Worm (Caenorhabditis elegans) whole organism, L4 larva: Measurements from ENCODE around the gene egas-1.
A peak's percentile ranks its signal among the peaks of the same experiment; 100 is the strongest.

Experiments used
- D1046.2 ChIP-seq: fragments of 200-800 bp; sonication (Bioruptor generic); IDR thresholded peaks from 2 replicates; pipeline ENCODE4 v1.3.6; 2022; ENCODE audit warnings: missing genetic modification characterization, missing compliant biosample characterization
- F44E2.7 ChIP-seq: fragments of 200-800 bp; sonication (Bioruptor generic); IDR thresholded peaks from 2 replicates; pipeline ENCODE4 v2.1.2; 2022; ENCODE audit warnings: missing genetic modification characterization, missing compliant biosample characterization
- F49E8.2 ChIP-seq: sonication (generic microtip); optimal IDR thresholded peaks from 2 replicates; lab custom pipeline; 2016; ENCODE audit warnings: missing compliant biosample characterization, mild to moderate bottlenecking, missing genetic modification characterization, borderline replicate concordance
- R02D3.7 ChIP-seq: fragments of 150-350 bp; sonication (generic microtip); optimal IDR thresholded peaks from 3 replicates; lab custom pipeline; 2014; ENCODE audit warnings: missing biosample characterization, missing genetic modification characterization
- T20F7.1 ChIP-seq: fragments of 200-800 bp; sonication (Bioruptor generic); optimal IDR thresholded peaks from 2 replicates; lab custom pipeline; 2018; ENCODE audit warnings: mild to moderate bottlenecking, missing genetic modification characterization, missing compliant biosample characterization
- T26A8.4 ChIP-seq: fragments of 200-800 bp; sonication (Bioruptor generic); IDR thresholded peaks from 2 replicates; pipeline ENCODE4 v1.3.6; 2022; ENCODE audit warnings: missing genetic modification characterization, missing compliant biosample characterization
- Y105C5A.15 ChIP-seq: fragments of 200-800 bp; sonication (Bioruptor generic); IDR thresholded peaks from 2 replicates; pipeline ENCODE4 v1.3.6; 2022; ENCODE audit warnings: missing genetic modification characterization, missing compliant biosample characterization
- Y48G9A.11 ChIP-seq: fragments of 200-800 bp; sonication (Bioruptor generic); IDR thresholded peaks from 2 replicates; pipeline ENCODE4 v1.3.6; 2022; ENCODE audit warnings: missing genetic modification reagents, missing genetic modification characterization, missing compliant biosample characterization
- Y5F2A.4 ChIP-seq: fragments of 200-800 bp; sonication (Bioruptor generic); optimal IDR thresholded peaks from 2 replicates; lab custom pipeline; 2018; ENCODE audit warnings: mild to moderate bottlenecking, missing genetic modification characterization, missing compliant biosample characterization
- Y75B8A.6 ChIP-seq: fragments of 200-800 bp; sonication (Bioruptor generic); IDR thresholded peaks from 2 replicates; pipeline ENCODE4 v1.3.6; 2022; ENCODE audit warnings: missing genetic modification reagents, missing genetic modification characterization, missing compliant biosample characterization
- ZK337.2 ChIP-seq: fragments of 200-800 bp; sonication (Bioruptor generic); IDR thresholded peaks from 2 replicates; pipeline ENCODE4 v1.3.6; 2022; ENCODE audit warnings: missing genetic modification reagents, missing genetic modification characterization, missing compliant biosample characterization
- aha-1 ChIP-seq: fragments of 150-350 bp; peaks from one replicate; lab custom pipeline; 2014; ENCODE audit warnings: missing biosample characterization, missing genetic modification characterization
- arid-1 ChIP-seq: fragments of 200-800 bp; sonication (Bioruptor generic); conservative IDR thresholded peaks from 2 replicates; pipeline ENCODE4 v1.3.6; 2022; ENCODE audit warnings: missing genetic modification reagents, missing genetic modification characterization, missing compliant biosample characterization
- ceh-28 ChIP-seq: fragments of 150-350 bp; optimal IDR thresholded peaks from 2 replicates; lab custom pipeline; 2014; ENCODE audit warnings: missing biosample characterization, missing genetic modification reagents, missing genetic modification characterization
- ceh-32 ChIP-seq: sonication (generic microtip); optimal IDR thresholded peaks from 2 replicates; lab custom pipeline; 2016; ENCODE audit warnings: mild to moderate bottlenecking, missing genetic modification characterization, missing compliant biosample characterization; ENCODE audit not compliant: poor library complexity
- ceh-62 ChIP-seq: sonication (generic microtip); optimal IDR thresholded peaks from 2 replicates; lab custom pipeline; 2017; ENCODE audit warnings: missing biosample characterization, missing genetic modification characterization
- cey-2 ChIP-seq: sonication (generic microtip); optimal IDR thresholded peaks from 3 replicates; lab custom pipeline; 2017; ENCODE audit warnings: missing genetic modification characterization, mild to moderate bottlenecking, missing compliant biosample characterization, antibody characterized with exemption, borderline replicate concordance; ENCODE audit not compliant: insufficient read depth
- ctbp-1 ChIP-seq: fragments of 200-800 bp; sonication (Bioruptor generic); IDR thresholded peaks from 2 replicates; pipeline ENCODE4 v1.3.6; 2022; ENCODE audit warnings: missing genetic modification reagents, missing genetic modification characterization, missing compliant biosample characterization
- daf-12 ChIP-seq: fragments of 150-350 bp; optimal IDR thresholded peaks from 2 replicates; lab custom pipeline; 2014; ENCODE audit warnings: missing biosample characterization, missing genetic modification reagents, missing genetic modification characterization
- daf-19 ChIP-seq: fragments of 200-800 bp; sonication (Bioruptor generic); conservative IDR thresholded peaks from 2 replicates; pipeline ENCODE4 v1.3.6; 2022; ENCODE audit warnings: missing genetic modification characterization, missing compliant biosample characterization
- daf-8 ChIP-seq: fragments of 200-800 bp; sonication (Bioruptor generic); IDR thresholded peaks from 2 replicates; pipeline ENCODE4 v1.3.6; 2022; ENCODE audit warnings: missing genetic modification characterization, missing compliant biosample characterization
- dve-1 ChIP-seq: sonication (generic microtip); optimal IDR thresholded peaks from 2 replicates; lab custom pipeline; 2017; ENCODE audit warnings: antibody characterized with exemption, mild to moderate bottlenecking, missing genetic modification characterization, missing compliant biosample characterization; ENCODE audit not compliant: insufficient read depth
- egl-27 ChIP-seq: sonication (generic microtip); optimal IDR thresholded peaks from 3 replicates; lab custom pipeline; 2017; ENCODE audit warnings: missing biosample characterization, missing genetic modification reagents, missing genetic modification characterization
- hif-1 ChIP-seq, 2 experiments: sonication (generic microtip); optimal IDR thresholded peaks; 2 replicates each; lab custom pipeline; 2016 to 2017; ENCODE audit warnings: missing compliant biosample characterization in 2 of 2, missing genetic modification characterization in 2 of 2, missing genetic modification reagents in 2 of 2, missing genotype in 2 of 2, mild to moderate bottlenecking in 1 of 2
- hlh-30 ChIP-seq: sonication (generic microtip); optimal IDR thresholded peaks from 2 replicates; lab custom pipeline; 2017; ENCODE audit warnings: antibody characterized with exemption, mild to moderate bottlenecking, missing genetic modification characterization, missing compliant biosample characterization; ENCODE audit not compliant: insufficient read depth
- hmg-1.1 ChIP-seq: fragments of 200-800 bp; sonication (Bioruptor generic); IDR thresholded peaks from 2 replicates; pipeline ENCODE4 v1.3.6; 2022; ENCODE audit warnings: missing genetic modification reagents, missing genetic modification characterization, missing compliant biosample characterization
- jun-1 ChIP-seq: fragments of 150-350 bp; optimal IDR thresholded peaks from 2 replicates; lab custom pipeline; 2014; ENCODE audit warnings: missing biosample characterization, missing genetic modification reagents, missing genetic modification characterization
- lin-1 ChIP-seq: fragments of 200-800 bp; sonication (Bioruptor generic); IDR thresholded peaks from 2 replicates; pipeline ENCODE4 v1.3.6; 2022; ENCODE audit warnings: missing genetic modification reagents, missing genetic modification characterization, missing compliant biosample characterization
- lin-39 ChIP-seq: fragments of 150-350 bp; optimal IDR thresholded peaks from 2 replicates; lab custom pipeline; 2014; ENCODE audit warnings: missing biosample characterization, missing genetic modification reagents, missing genetic modification characterization
- madf-5 ChIP-seq, 2 experiments: fragments of 200-800 bp; sonication (Bioruptor generic); IDR thresholded peaks; 2 replicates each; pipeline ENCODE4 v1.3.6; 2022; ENCODE audit warnings: missing compliant biosample characterization in 2 of 2, missing genetic modification characterization in 2 of 2
- mdl-1 ChIP-seq, 2 experiments: fragments of 150-350 bp in 1 of 2; sonication (generic microtip) in 1 of 2; optimal IDR thresholded peaks; 2 replicates each; lab custom pipeline; 2014 to 2017; ENCODE audit warnings: missing biosample characterization in 2 of 2, missing genetic modification characterization in 2 of 2
- mdt-29 ChIP-seq: fragments of 200-800 bp; sonication (Bioruptor generic); IDR thresholded peaks from 2 replicates; pipeline ENCODE4 v1.3.6; 2022; ENCODE audit warnings: missing genetic modification reagents, missing genetic modification characterization, missing compliant biosample characterization
- mes-2 ChIP-seq: sonication (generic microtip); optimal IDR thresholded peaks from 2 replicates; lab custom pipeline; 2016; ENCODE audit warnings: missing genotype, mild to moderate bottlenecking, missing genetic modification characterization, missing compliant biosample characterization; ENCODE audit not compliant: poor library complexity, severe bottlenecking
- nhr-102 ChIP-seq: sonication (generic microtip); optimal IDR thresholded peaks from 2 replicates; lab custom pipeline; 2016; ENCODE audit warnings: mild to moderate bottlenecking, missing genetic modification characterization, moderate library complexity, missing compliant biosample characterization
- nhr-25 ChIP-seq: sonication (generic microtip); optimal IDR thresholded peaks from 2 replicates; lab custom pipeline; 2017; ENCODE audit warnings: missing genetic modification characterization, mild to moderate bottlenecking, missing compliant biosample characterization, antibody characterized with exemption, moderate library complexity, borderline replicate concordance; ENCODE audit not compliant: insufficient read depth
- nhr-28 ChIP-seq: fragments of 150-350 bp; optimal IDR thresholded peaks from 2 replicates; lab custom pipeline; 2014; ENCODE audit warnings: missing biosample characterization, missing genetic modification characterization
- nhr-42 ChIP-seq: fragments of 200-800 bp; sonication (Bioruptor generic); IDR thresholded peaks from 2 replicates; pipeline ENCODE4 v1.3.6; 2022; ENCODE audit warnings: missing genetic modification characterization, missing compliant biosample characterization
- nhr-48 ChIP-seq: sonication (generic microtip); optimal IDR thresholded peaks from 2 replicates; lab custom pipeline; 2016; ENCODE audit warnings: mild to moderate bottlenecking, missing genetic modification characterization, missing compliant biosample characterization
- nhr-77 ChIP-seq: fragments of 150-350 bp; optimal IDR thresholded peaks from 2 replicates; lab custom pipeline; 2014; ENCODE audit warnings: missing biosample characterization, missing genetic modification characterization
- pha-4 ChIP-seq, 2 experiments: fragments of 150-350 bp in 1 of 2; fragments of 200-800 bp in 1 of 2; sonication (Bioruptor generic) in 1 of 2; IDR thresholded peaks in 1 of 2; optimal IDR thresholded peaks in 1 of 2; 2 replicates each; pipeline versions ENCODE4 v1.3.6 to Lab custom; 2014 to 2022; ENCODE audit warnings: missing genetic modification characterization in 2 of 2, missing genetic modification reagents in 2 of 2, missing biosample characterization in 1 of 2, missing compliant biosample characterization in 1 of 2
- php-3 ChIP-seq: fragments of 200-800 bp; sonication (Bioruptor generic); IDR thresholded peaks from 2 replicates; pipeline ENCODE4 v1.3.6; 2022; ENCODE audit warnings: missing genetic modification reagents, missing genetic modification characterization, missing compliant biosample characterization
- pqm-1 ChIP-seq: sonication (generic microtip); optimal IDR thresholded peaks from 2 replicates; lab custom pipeline; 2017; ENCODE audit warnings: missing biosample characterization, missing genetic modification characterization
- sdz-12 ChIP-seq: fragments of 200-800 bp; sonication (Bioruptor generic); optimal IDR thresholded peaks from 2 replicates; lab custom pipeline; 2018; ENCODE audit warnings: mild to moderate bottlenecking, missing genetic modification characterization, missing compliant biosample characterization
- skn-1 ChIP-seq: fragments of 150-350 bp; optimal IDR thresholded peaks from 2 replicates; lab custom pipeline; 2014; ENCODE audit warnings: missing biosample characterization, missing genetic modification characterization
- snpc-4 ChIP-seq: fragments of 150-350 bp; optimal IDR thresholded peaks from 2 replicates; lab custom pipeline; 2014; ENCODE audit warnings: missing biosample characterization, missing genetic modification characterization
- spr-1 ChIP-seq: sonication (generic microtip); optimal IDR thresholded peaks from 2 replicates; lab custom pipeline; 2016; ENCODE audit warnings: mild to moderate bottlenecking, missing genetic modification characterization, missing compliant biosample characterization
- spr-3 ChIP-seq: fragments of 200-800 bp; sonication (Bioruptor generic); optimal IDR thresholded peaks from 2 replicates; lab custom pipeline; 2018; ENCODE audit warnings: mild to moderate bottlenecking, missing genetic modification characterization, missing compliant biosample characterization
- unc-130 ChIP-seq: sonication (generic microtip); optimal IDR thresholded peaks from 2 replicates; lab custom pipeline; 2016; ENCODE audit warnings: missing genetic modification reagents, missing genetic modification characterization, missing compliant biosample characterization
- zag-1 ChIP-seq: fragments of 150-350 bp; optimal IDR thresholded peaks from 2 replicates; lab custom pipeline; 2014; ENCODE audit warnings: missing biosample characterization, missing genetic modification characterization
- ztf-11 ChIP-seq: fragments of 150-350 bp; optimal IDR thresholded peaks from 2 replicates; lab custom pipeline; 2014; ENCODE audit warnings: missing biosample characterization, missing genetic modification characterization

Gene egas-1

DNA sequence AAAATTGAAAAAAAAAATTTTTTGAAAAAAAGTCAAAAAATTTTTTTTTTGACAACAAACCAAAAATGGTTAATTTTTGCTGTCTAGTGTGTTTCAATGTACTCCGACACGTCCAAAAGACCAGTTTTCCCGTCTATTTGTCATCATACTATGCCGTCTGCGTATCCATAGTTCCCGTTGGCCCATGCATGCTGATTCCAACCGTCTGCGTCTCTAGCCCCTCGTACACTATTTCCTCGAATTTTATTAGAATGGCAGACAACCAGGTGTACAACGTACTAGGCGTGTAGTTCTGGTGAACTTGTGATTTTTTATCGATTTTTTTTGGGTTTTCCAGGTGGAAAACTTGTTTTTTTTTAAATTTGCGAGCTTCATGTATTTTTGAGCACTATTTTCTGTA lies 25.6 kb upstream of the egas-1 start:
- TF ChIP-seq skn-1 (no peak), ceh-62 (no peak), daf-8 (GFP tag; lab: Robert Waterston, UW) (no peak), F44E2.7 (GFP tag; lab: Robert Waterston, UW) (no peak), jun-1 (tag; lab: Kevin White, UChicago) (peak; percentile 10), Y5F2A.4 (no peak), spr-3 (no peak), spr-1 (no peak), F49E8.2 (tag; lab: Kevin White, UChicago) (no peak), mdt-29 (GFP tag; lab: Robert Waterston, UW) (no peak), ceh-28 (tag; lab: Kevin White, UChicago) (peak; percentile 20), ctbp-1 (GFP tag; lab: Robert Waterston, UW) (no peak), daf-12 (tag; lab: Kevin White, UChicago) (no peak), nhr-77 (tag; lab: Kevin White, UChicago) (peak; percentile 63), php-3 (GFP tag; lab: Robert Waterston, UW) (0 out of 2 replicates have a peak, but pooled peaks have one; percentile 6), mdl-1 (tag; optimal IDR thresholded peaks at IDR 0.05; lab: Kevin White, UChicago) (peak; percentile 59 to 82), lin-1 (GFP tag; lab: Robert Waterston, UW) (no peak), pha-4 (GFP tag; IDR thresholded peaks at IDR 0.05; lab: Robert Waterston, UW) (peak; percentile 60), pha-4 (tag; optimal IDR thresholded peaks at IDR 0.05; lab: Kevin White, UChicago) (no peak), ZK337.2 (GFP tag; lab: Robert Waterston, UW) (no peak), Y75B8A.6 (GFP tag; lab: Robert Waterston, UW) (no peak), nhr-102 (tag; lab: Kevin White, UChicago) (peak; percentile 15), snpc-4 (tag; lab: Kevin White, UChicago) (no peak), nhr-42 (GFP tag; lab: Robert Waterston, UW) (no peak), hif-1 (tag; optimal IDR thresholded peaks at IDR 0.05; lab: Kevin White, UChicago) (peak in 1 of 2 experiments; percentile 53), unc-130 (GFP tag; lab: Kevin White, UChicago) (no peak), pqm-1 (tag; lab: Kevin White, UChicago) (peak; percentile 43), arid-1 (GFP tag; lab: Robert Waterston, UW) (no peak), aha-1 (no peak), T20F7.1 (GFP tag; lab: Kevin White, UChicago) (no peak), dve-1 (peak; percentile 81), ceh-32 (tag; lab: Kevin White, UChicago) (no peak), sdz-12 (GFP tag; lab: Kevin White, UChicago) (no peak), egl-27 (tag; lab: Kevin White, UChicago) (no peak), cey-2 (tag; lab: Kevin White, UChicago) (no peak), hmg-1.1 (GFP tag; lab: Robert Waterston, UW) (peak; percentile 68; the same call in 1 of the 2 replicates), Y48G9A.11 (GFP tag; lab: Robert Waterston, UW) (no peak), Y105C5A.15 (GFP tag; lab: Robert Waterston, UW) (no peak), madf-5 (GFP tag; IDR thresholded peaks at IDR 0.05; lab: Robert Waterston, UW) (no peak), daf-19 (GFP tag; lab: Robert Waterston, UW) (no peak), nhr-25 (tag; lab: Kevin White, UChicago) (peak; percentile 12), nhr-48 (peak; percentile 46), R02D3.7 (tag; lab: Kevin White, UChicago) (no peak), D1046.2 (GFP tag; lab: Robert Waterston, UW) (no peak), nhr-28 (peak; percentile 84), ztf-11 (tag; lab: Kevin White, UChicago) (no peak), zag-1 (tag; lab: Kevin White, UChicago) (no peak), mes-2 (tag; lab: Kevin White, UChicago) (no peak), hlh-30 (tag; lab: Kevin White, UChicago) (peak; percentile 90), T26A8.4 (peak; percentile 52; the same call in 1 of the 2 replicates), lin-39 (tag; lab: Kevin White, UChicago) (no peak)
